Worm (Caenorhabditis elegans): ENCODE data around the gene Y116A8C.43.

Y116A8C.43 gene

DNA sequence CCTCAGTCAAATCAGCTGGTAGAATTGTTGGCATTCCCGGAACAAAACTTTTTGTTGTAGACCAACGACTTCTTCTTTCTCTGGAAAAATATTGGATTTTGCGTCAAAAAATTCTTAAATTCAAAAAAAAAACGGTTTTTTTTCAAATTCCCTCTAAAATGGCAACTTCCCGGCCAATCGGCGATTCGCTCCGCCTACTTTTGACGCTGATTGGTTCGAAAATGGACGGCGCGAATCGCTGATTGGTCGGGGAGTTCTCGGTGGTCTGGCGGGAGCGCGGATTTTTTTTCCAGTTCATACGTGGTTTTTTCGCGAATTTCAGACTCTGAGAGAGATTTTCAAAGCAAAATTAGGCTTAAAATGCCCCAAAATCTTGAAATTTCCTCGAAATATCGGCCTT lies 20.2 kb downstream of the Y116A8C.43 start:
- TF ChIP-seq nhr-23 (tag; optimal IDR thresholded peaks at IDR 0.05) (no peak), Y55F3AM.14 (GFP tag; optimal IDR thresholded peaks at IDR 0.05) (no peak), ztf-1 (GFP tag; conservative IDR thresholded peaks at IDR 0.05) (no peak), elt-3 (tag; optimal IDR thresholded peaks at IDR 0.05) (no peak), alr-1 (tag; optimal IDR thresholded peaks at IDR 0.05) (no peak), ama-1 (optimal IDR thresholded peaks at IDR 0.05) (no peak), lin-39 (tag; optimal IDR thresholded peaks at IDR 0.05) (no peak), aly-2 (tag; optimal IDR thresholded peaks at IDR 0.05) (no peak), nhr-25 (tag; optimal IDR thresholded peaks at IDR 0.05) (no peak), zag-1 (tag; optimal IDR thresholded peaks at IDR 0.05) (no peak), mdl-1 (tag; optimal IDR thresholded peaks at IDR 0.05) (no peak), ceh-16 (tag; optimal IDR thresholded peaks at IDR 0.05) (no peak)

DNA sequence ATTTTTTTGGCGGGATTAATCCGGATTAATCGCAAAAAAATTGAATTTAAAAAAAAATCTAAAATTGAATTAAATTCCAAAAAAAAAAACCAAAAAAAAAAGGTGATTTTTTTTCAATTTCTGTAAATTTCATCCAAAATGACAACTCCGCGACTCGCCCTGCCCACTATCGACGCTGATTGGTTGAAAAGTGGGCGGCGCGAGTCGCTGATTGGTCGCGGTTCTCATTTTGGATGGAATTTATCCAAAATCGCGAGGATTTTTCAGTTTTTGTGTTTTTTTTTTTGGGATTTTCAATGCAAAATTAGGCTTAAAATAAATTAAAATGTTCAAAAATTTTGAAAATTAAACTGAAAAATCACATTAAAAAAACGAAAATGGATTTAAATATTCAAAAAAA lies 20.8 kb downstream of the Y116A8C.43 start:
- TF ChIP-seq dmd-4 (tag; optimal IDR thresholded peaks at IDR 0.05) (no peak), ztf-4 (tag; optimal IDR thresholded peaks at IDR 0.05) (no peak)

DNA sequence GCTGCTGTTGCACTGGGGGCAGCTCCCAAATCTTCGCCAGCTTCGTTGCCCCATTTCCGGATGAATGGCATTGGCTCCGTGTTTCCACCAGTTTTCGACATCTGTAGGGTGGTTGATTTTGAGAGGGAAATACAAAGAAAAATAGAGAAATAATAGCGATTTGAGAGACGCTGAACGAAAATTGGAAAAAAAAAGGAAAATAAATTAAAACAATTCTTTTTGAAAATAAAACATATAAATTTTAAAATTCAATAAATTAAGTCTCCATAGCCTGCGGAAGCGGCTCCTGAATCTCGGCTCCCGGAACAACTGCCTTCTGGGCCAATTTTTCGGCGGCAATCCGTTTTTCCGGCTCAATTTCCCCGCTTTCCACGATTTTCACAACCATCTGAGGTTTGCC lies 22.2 kb downstream of the Y116A8C.43 start, which contains the start of gene sfa-1:
TSS of gene sfa-1 (minus strand) at position 101 of the 400 bp plus-strand sequence.
- TF ChIP-seq ceh-16 (tag; optimal IDR thresholded peaks at IDR 0.05), result no peak
- TF ChIP-seq nhr-23 (tag; optimal IDR thresholded peaks at IDR 0.05), result no peak
- TF ChIP-seq egl-27 (tag; optimal IDR thresholded peaks at IDR 0.05), result no peak
- no peak for TF ChIP-seq sma-3 (GFP tag; optimal IDR thresholded peaks at IDR 0.05)
- TF ChIP-seq ZK546.5 (tag; optimal IDR thresholded peaks at IDR 0.05), result no peak
- TF ChIP-seq Y55F3AM.14 (GFP tag; optimal IDR thresholded peaks at IDR 0.05), result no peak
- TF ChIP-seq unc-39 (tag; optimal IDR thresholded peaks at IDR 0.05), result no peak
- no peak for TF ChIP-seq dmd-4 (tag; optimal IDR thresholded peaks at IDR 0.05)
- TF ChIP-seq fos-1 (tag; optimal IDR thresholded peaks at IDR 0.05), result no peak
- TF ChIP-seq C34F6.9 (tag; optimal IDR thresholded peaks at IDR 0.05), result no peak
- no peak for TF ChIP-seq sma-9 (GFP tag; optimal IDR thresholded peaks at IDR 0.05)
- TF ChIP-seq sma-9 (tag; optimal IDR thresholded peaks at IDR 0.05), result no peak
- no peak for TF ChIP-seq nhr-12 (tag; optimal IDR thresholded peaks at IDR 0.05)
- no peak for TF ChIP-seq R02D3.7 (tag; optimal IDR thresholded peaks at IDR 0.05)
- TF ChIP-seq ztf-11 (tag; optimal IDR thresholded peaks at IDR 0.05), result no peak
- TF ChIP-seq alr-1 (tag; optimal IDR thresholded peaks at IDR 0.05), result no peak
- no peak for TF ChIP-seq ama-1 (optimal IDR thresholded peaks at IDR 0.05)

DNA sequence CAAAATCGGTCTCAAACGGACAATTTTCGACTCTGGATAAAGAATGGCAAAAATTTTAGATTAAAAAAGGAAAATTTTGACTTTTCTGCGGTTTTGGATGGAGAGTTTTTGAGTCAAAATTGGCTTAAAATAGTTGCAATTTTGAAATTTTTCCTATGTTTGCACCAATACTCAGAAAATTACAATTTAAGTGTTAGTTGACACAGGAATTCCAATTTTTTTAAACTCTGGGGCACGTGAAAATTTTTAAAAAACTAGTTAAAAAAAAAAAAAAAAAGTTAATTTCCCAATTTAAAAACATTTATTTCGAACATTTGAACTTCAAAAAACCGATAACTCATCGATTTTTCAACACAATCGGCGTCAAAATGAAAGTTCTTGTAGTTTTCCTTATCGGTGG lies 23.2 kb downstream of the Y116A8C.43 start, which contains the start of gene Y116A8C.33:
TSS of gene Y116A8C.33 (plus strand) at position 301 of the 400 bp plus-strand sequence.
- TF ChIP-seq unc-55 (GFP tag; optimal IDR thresholded peaks at IDR 0.05), result no peak
- TF ChIP-seq skn-1 (tag; optimal IDR thresholded peaks at IDR 0.05), result no peak
- TF ChIP-seq crh-2 (tag; optimal IDR thresholded peaks at IDR 0.05), result no peak
- TF ChIP-seq lsy-2 (tag; optimal IDR thresholded peaks at IDR 0.05), result no peak
- no peak for TF ChIP-seq elt-1 (tag; optimal IDR thresholded peaks at IDR 0.05)
- no peak for TF ChIP-seq gmeb-1 (tag; optimal IDR thresholded peaks at IDR 0.05)
- TF ChIP-seq mab-5 (tag; optimal IDR thresholded peaks at IDR 0.05), result no peak

DNA sequence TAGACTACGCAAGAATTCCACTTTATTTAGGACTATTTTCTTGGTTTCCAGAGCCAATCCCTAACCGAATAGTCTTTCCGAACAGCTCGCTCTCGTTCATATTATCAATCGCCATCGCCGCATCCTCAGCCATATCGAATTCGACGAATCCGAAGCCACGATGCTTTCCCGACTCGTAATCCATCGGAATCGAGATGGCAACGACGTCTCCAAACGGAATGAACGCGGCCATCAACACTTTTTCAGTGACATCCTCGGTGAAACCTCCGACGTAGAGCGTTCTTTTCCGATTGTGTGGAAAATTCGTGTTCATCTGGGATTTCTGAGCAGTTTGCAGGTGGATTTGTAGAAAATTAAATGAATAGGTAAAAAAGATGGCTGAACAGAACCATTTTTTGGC lies 27.7 kb downstream of the Y116A8C.43 start, which contains the start of gene cyn-13:
TSS of gene cyn-13 (minus strand) at position 313 of the 400 bp plus-strand sequence.
- no peak for TF ChIP-seq ztf-1 (GFP tag; conservative IDR thresholded peaks at IDR 0.05)
- no peak for TF ChIP-seq sma-9 (GFP tag; optimal IDR thresholded peaks at IDR 0.05)
- TF ChIP-seq sma-9 (tag; optimal IDR thresholded peaks at IDR 0.05), result no peak
- no peak for TF ChIP-seq ceh-16 (tag; optimal IDR thresholded peaks at IDR 0.05)
- no peak for TF ChIP-seq alr-1 (tag; optimal IDR thresholded peaks at IDR 0.05)

DNA sequence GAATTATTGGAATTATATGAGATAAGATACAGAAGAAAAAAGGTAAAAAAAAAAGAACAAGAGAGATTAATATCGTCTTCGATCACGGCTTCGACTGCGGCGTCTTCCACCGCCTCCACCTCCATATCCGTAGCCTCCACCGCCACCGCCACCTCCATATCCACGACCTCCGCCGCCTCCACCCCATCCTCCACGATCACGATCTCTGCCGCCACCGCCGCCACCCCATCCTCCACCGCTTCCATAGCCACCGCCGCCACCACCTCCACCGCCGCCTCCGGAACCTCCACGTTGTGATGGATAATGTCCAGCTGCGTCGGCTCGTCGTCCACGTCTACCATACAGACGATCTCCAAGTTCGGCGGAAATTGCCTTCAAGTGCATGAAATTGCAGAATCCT lies 28.2 kb downstream of the Y116A8C.43 start:
- no peak for TF ChIP-seq C34F6.9 (tag; optimal IDR thresholded peaks at IDR 0.05)
- TF ChIP-seq mab-5 (tag; optimal IDR thresholded peaks at IDR 0.05), result no peak
- no peak for TF ChIP-seq nhr-12 (tag; optimal IDR thresholded peaks at IDR 0.05)
- no peak for TF ChIP-seq Y55F3AM.14 (GFP tag; optimal IDR thresholded peaks at IDR 0.05)
- TF ChIP-seq ztf-1 (GFP tag; conservative IDR thresholded peaks at IDR 0.05), result no peak
- no peak for TF ChIP-seq gmeb-1 (tag; optimal IDR thresholded peaks at IDR 0.05)
- TF ChIP-seq elt-1 (tag; optimal IDR thresholded peaks at IDR 0.05), result no peak
- no peak for TF ChIP-seq crh-2 (tag; optimal IDR thresholded peaks at IDR 0.05)
- TF ChIP-seq nhr-129 (tag; optimal IDR thresholded peaks at IDR 0.05), result no peak
- TF ChIP-seq ztf-11 (tag; optimal IDR thresholded peaks at IDR 0.05), result no peak
- TF ChIP-seq elt-3 (tag; optimal IDR thresholded peaks at IDR 0.05), result no peak
- TF ChIP-seq aly-2 (tag; optimal IDR thresholded peaks at IDR 0.05), result no peak
- TF ChIP-seq fos-1 (tag; optimal IDR thresholded peaks at IDR 0.05), result no peak
- no peak for TF ChIP-seq lin-11 (tag; optimal IDR thresholded peaks at IDR 0.05)
